Worm (Caenorhabditis elegans): ENCODE data around the gene sir-2.1.

ce11 chrIV:10387113-10387512 is 21.1 kb upstream of the sir-2.1 start, which contains the start of gene nfu-1:
- TF ChIP-seq rcor-1 (GFP tag; IDR thresholded peaks at IDR 0.05): no peak
- TF ChIP-seq ztf-25 (GFP tag; IDR thresholded peaks at IDR 0.05): no peak
